Worm (Caenorhabditis elegans) whole organism, L3 larva: Measurements from ENCODE around the gene C18B2.2.

Experiments
- aly-2 ChIP-seq: fragments of 150-350 bp; optimal IDR thresholded peaks from 2 replicates; lab custom pipeline; 2014; ENCODE audit warnings: missing biosample characterization, missing genetic modification characterization
- ama-1 ChIP-seq: fragments of 150-350 bp; optimal IDR thresholded peaks from 2 replicates; lab custom pipeline; 2018
- ceh-28 ChIP-seq: fragments of 150-350 bp; optimal IDR thresholded peaks from 2 replicates; lab custom pipeline; 2014; ENCODE audit warnings: missing biosample characterization, missing genetic modification reagents, missing genetic modification characterization
- elt-1 ChIP-seq: fragments of 150-350 bp; optimal IDR thresholded peaks from 2 replicates; lab custom pipeline; 2014; ENCODE audit warnings: missing biosample characterization, missing genetic modification characterization
- elt-2 ChIP-seq: sonication (generic microtip); optimal IDR thresholded peaks from 2 replicates; lab custom pipeline; 2016; ENCODE audit warnings: missing genetic modification reagents, mild to moderate bottlenecking, missing genetic modification characterization, missing compliant biosample characterization
- lin-39 ChIP-seq: fragments of 150-350 bp; optimal IDR thresholded peaks from 2 replicates; lab custom pipeline; 2018; ENCODE audit warnings: missing biosample characterization, missing genetic modification reagents, missing genetic modification characterization
- nhr-11 ChIP-seq: fragments of 150-350 bp; optimal IDR thresholded peaks from 2 replicates; lab custom pipeline; 2014; ENCODE audit warnings: missing biosample characterization, missing genetic modification characterization
- nhr-237 ChIP-seq: fragments of 150-350 bp; optimal IDR thresholded peaks from 2 replicates; lab custom pipeline; 2014; ENCODE audit warnings: missing biosample characterization, missing genetic modification characterization
- nhr-25 ChIP-seq: sonication (generic microtip); optimal IDR thresholded peaks from 2 replicates; lab custom pipeline; 2017; ENCODE audit warnings: missing biosample characterization, missing genetic modification characterization
- nhr-28 ChIP-seq: fragments of 150-350 bp; optimal IDR thresholded peaks from 2 replicates; lab custom pipeline; 2014; ENCODE audit warnings: missing biosample characterization, missing genetic modification characterization
- skn-1 ChIP-seq: fragments of 150-350 bp; optimal IDR thresholded peaks from 2 replicates; lab custom pipeline; 2014; ENCODE audit warnings: missing biosample characterization, missing genetic modification characterization
- zag-1 ChIP-seq: fragments of 150-350 bp; optimal IDR thresholded peaks from 2 replicates; lab custom pipeline; 2014; ENCODE audit warnings: missing biosample characterization, missing genetic modification characterization

DNA sequence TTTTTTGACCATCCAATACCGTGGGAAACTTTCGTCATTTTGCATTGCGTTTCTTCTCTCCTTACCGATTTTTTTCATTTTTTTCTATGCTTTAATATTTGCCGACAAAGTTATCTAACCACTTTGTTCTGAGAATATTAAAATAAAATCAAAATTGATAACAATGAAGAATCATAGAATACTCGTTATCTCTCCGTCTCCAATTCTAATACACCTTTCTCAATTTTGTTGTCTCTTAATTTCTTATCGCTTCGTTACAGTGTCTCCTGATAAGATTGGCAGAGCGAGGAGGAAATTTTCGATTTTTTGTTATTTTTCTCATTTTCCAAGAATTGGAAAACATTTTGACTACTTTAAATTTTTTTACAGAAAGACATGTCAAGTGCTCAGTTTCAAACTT, 47.0 kb upstream of the C18B2.2 start, which contains the start of gene ckc-1:
- TF ChIP-seq nhr-28 (tag; lab: Kevin White, UChicago): no peak
- no peak for TF ChIP-seq ama-1
- TF ChIP-seq nhr-25: no peak
- TF ChIP-seq skn-1 (tag; lab: Kevin White, UChicago): no peak
- TF ChIP-seq nhr-237: no peak
- TF ChIP-seq aly-2 (tag; lab: Kevin White, UChicago): no peak
- TF ChIP-seq ceh-28 (tag; lab: Kevin White, UChicago): peak; percentile 3
- no peak for TF ChIP-seq nhr-11 (tag; lab: Kevin White, UChicago)
- peak; percentile 99 for TF ChIP-seq elt-2 (tag; lab: Kevin White, UChicago)
- no peak for TF ChIP-seq lin-39 (tag; lab: Kevin White, UChicago)
- no peak for TF ChIP-seq elt-1 (tag; lab: Kevin White, UChicago)
- no peak for TF ChIP-seq zag-1
